Worm (Caenorhabditis elegans): ENCODE measurements around the gene C09F12.3.

- TF ChIP-seq egl-5 (tag; optimal IDR thresholded peaks at IDR 0.05) = no peak
- TF ChIP-seq elt-2 (tag; optimal IDR thresholded peaks at IDR 0.05) = peak; percentile 50
- TF ChIP-seq nhr-77 (tag; optimal IDR thresholded peaks at IDR 0.05) = no peak
- TF ChIP-seq nfya-1 (tag; optimal IDR thresholded peaks at IDR 0.05; ENCODE audit: insufficient read depth) = no peak
- TF ChIP-seq R02D3.7 (tag; optimal IDR thresholded peaks at IDR 0.05) = no peak
- no peak for TF ChIP-seq nhr-76 (tag; optimal IDR thresholded peaks at IDR 0.05)
- no peak for TF ChIP-seq ztf-11 (tag; optimal IDR thresholded peaks at IDR 0.05)
- TF ChIP-seq pqm-1 (tag; optimal IDR thresholded peaks at IDR 0.05) = peak; percentile 40
- no peak for TF ChIP-seq nhr-11 (tag; optimal IDR thresholded peaks at IDR 0.05)
- TF ChIP-seq fos-1 (tag; optimal IDR thresholded peaks at IDR 0.05) = no peak
- TF ChIP-seq elt-3 (tag; optimal IDR thresholded peaks at IDR 0.05) = no peak
These were observed 46.3 kb upstream of the C09F12.3 start, which contains the start of gene W04G3.11 for ce11 chrX:11088952-11089351.

Measured in whole organism, L3 larva.